Fruit fly (Drosophila melanogaster) Kc167 (cell line): ENCODE data around the gene Prosbeta6.

Experiments used
- Myc ChIP-seq: fragments of >200 bp; optimal IDR thresholded peaks from 2 replicates; lab custom pipeline; 2017; ENCODE audit warnings: missing external identifiers
- Sin3A ChIP-seq: fragments of >200 bp; optimal IDR thresholded peaks from 2 replicates; lab custom pipeline; 2018; ENCODE audit warnings: missing external identifiers
- insv ChIP-seq: fragments of >200 bp; optimal IDR thresholded peaks from 3 replicates; lab custom pipeline; 2018; ENCODE audit warnings: missing external identifiers
- psq ChIP-seq: fragments of >200 bp; optimal IDR thresholded peaks from 2 replicates; lab custom pipeline; 2017; ENCODE audit warnings: missing external identifiers
- ttk ChIP-seq: sonication (Bioruptor generic); optimal IDR thresholded peaks from 2 replicates; lab custom pipeline; 2017; ENCODE audit warnings: missing external identifiers

- TF ChIP-seq Myc (lab: Kevin White, UChicago) (no peak), insv (no peak), Sin3A (lab: Kevin White, UChicago) (no peak), ttk (lab: Kevin White, UChicago) (no peak), psq (lab: Kevin White, UChicago) (no peak)
Observed at dm6 chr3L:16657014-16657413, 46.8 kb upstream of the Prosbeta6 start.
